Fruit fly (Drosophila melanogaster) whole organism, embryonic: ENCODE results near the gene Orct2.

ENCODE experiments used
- B-H1 ChIP-seq: fragments of 200-800 bp; sonication (Bioruptor generic); IDR thresholded peaks from 3 replicates; pipeline ENCODE4 v1.3.6; 2022; ENCODE audit warnings: missing biosample characterization, missing genetic modification characterization
- Bgb ChIP-seq: fragments of 200-800 bp; sonication (Bioruptor generic); IDR thresholded peaks from 2 replicates; pipeline ENCODE4 v1.3.6; 2022; ENCODE audit warnings: missing biosample characterization, missing genetic modification characterization; ENCODE audit not compliant: partially characterized antibody
- CG10147 ChIP-seq: fragments of 200-800 bp; sonication (Bioruptor generic); optimal IDR thresholded peaks from 2 replicates; lab custom pipeline; 2019; ENCODE audit warnings: missing biosample characterization, mild to moderate bottlenecking, missing genetic modification characterization, moderate library complexity
- CG10209 ChIP-seq: fragments of 200-800 bp; sonication (Bioruptor generic); optimal IDR thresholded peaks from 3 replicates; lab custom pipeline; 2017; ENCODE audit warnings: missing biosample characterization, mild to moderate bottlenecking, missing genetic modification characterization, missing genetic modification reagents
- CG10274 ChIP-seq: fragments of 200-800 bp; sonication (Bioruptor generic); optimal IDR thresholded peaks from 3 replicates; lab custom pipeline; 2017; ENCODE audit warnings: missing biosample characterization, mild to moderate bottlenecking, missing genetic modification characterization
- CG10543 ChIP-seq: fragments of 200-800 bp; sonication (Bioruptor generic); optimal IDR thresholded peaks from 3 replicates; lab custom pipeline; 2017; ENCODE audit warnings: missing biosample characterization, mild to moderate bottlenecking, missing genetic modification characterization, moderate library complexity
- CG11085 ChIP-seq: fragments of 200-800 bp; sonication (Bioruptor generic); IDR thresholded peaks from 2 replicates; pipeline ENCODE4 v1.3.6; 2022; ENCODE audit warnings: missing biosample characterization, missing genetic modification characterization
- CG11723 ChIP-seq: fragments of 200-800 bp; sonication (Bioruptor generic); optimal IDR thresholded peaks from 2 replicates; lab custom pipeline; 2017; ENCODE audit warnings: missing biosample characterization, mild to moderate bottlenecking, missing genetic modification characterization
- CG12942 ChIP-seq: fragments of 200-800 bp; sonication (Bioruptor generic); optimal IDR thresholded peaks from 3 replicates; lab custom pipeline; 2016; ENCODE audit warnings: missing biosample characterization, missing genetic modification characterization
- CG14710 ChIP-seq: fragments of 200-800 bp; sonication (Bioruptor generic); optimal IDR thresholded peaks from 3 replicates; lab custom pipeline; 2019; ENCODE audit warnings: missing biosample characterization, mild to moderate bottlenecking, missing genetic modification characterization, moderate library complexity
- CG15073 ChIP-seq: fragments of 200-800 bp; sonication (Bioruptor generic); optimal IDR thresholded peaks from 2 replicates; lab custom pipeline; 2016; ENCODE audit warnings: missing biosample characterization, missing genetic modification characterization
- CG15514 ChIP-seq: fragments of 200-800 bp; sonication (Bioruptor generic); optimal IDR thresholded peaks from 3 replicates; lab custom pipeline; 2017; ENCODE audit warnings: missing biosample characterization, missing genetic modification characterization, mild to moderate bottlenecking, moderate library complexity, missing genetic modification reagents
- CG15696 ChIP-seq: fragments of 200-800 bp; sonication (Bioruptor generic); optimal IDR thresholded peaks from 2 replicates; lab custom pipeline; 2019; ENCODE audit warnings: missing biosample characterization, mild to moderate bottlenecking, missing genetic modification characterization, moderate library complexity
- CG18011 ChIP-seq: fragments of 200-800 bp; sonication (Bioruptor generic); optimal IDR thresholded peaks from 2 replicates; lab custom pipeline; 2017; ENCODE audit warnings: missing biosample characterization, missing genetic modification characterization, mild to moderate bottlenecking, moderate library complexity, missing genotype
- CG18764 ChIP-seq: fragments of 200-800 bp; sonication (Bioruptor generic); optimal IDR thresholded peaks from 3 replicates; lab custom pipeline; 2016; ENCODE audit warnings: missing biosample characterization, missing genetic modification characterization
- CG31365 ChIP-seq: fragments of 200-800 bp; sonication (Bioruptor generic); optimal IDR thresholded peaks from 2 replicates; lab custom pipeline; 2018; ENCODE audit warnings: missing biosample characterization, mild to moderate bottlenecking, missing genetic modification characterization
- CG3281 ChIP-seq: fragments of 200-800 bp; sonication (Bioruptor generic); optimal IDR thresholded peaks from 3 replicates; lab custom pipeline; 2017; ENCODE audit warnings: missing biosample characterization, mild to moderate bottlenecking, missing genetic modification characterization
- CG3847 ChIP-seq: fragments of 200-800 bp; sonication (Bioruptor generic); IDR thresholded peaks from 2 replicates; pipeline ENCODE4 v1.3.6; 2022; ENCODE audit warnings: missing biosample characterization, missing genetic modification characterization
- CG4854 ChIP-seq: fragments of 200-800 bp; sonication (Bioruptor generic); optimal IDR thresholded peaks from 2 replicates; lab custom pipeline; 2016; ENCODE audit warnings: missing biosample characterization, missing genetic modification characterization, inconsistent platforms
- CG5953 ChIP-seq: fragments of 200-800 bp; sonication (Bioruptor generic); IDR thresholded peaks from 2 replicates; pipeline ENCODE4 v1.3.6; 2022; ENCODE audit warnings: missing biosample characterization, missing genetic modification characterization
- CG6175 ChIP-seq: fragments of 200-800 bp; sonication (Bioruptor generic); IDR thresholded peaks from 3 replicates; pipeline ENCODE4 v1.3.6; 2022; ENCODE audit warnings: missing biosample characterization, missing genetic modification characterization
- CG7556 ChIP-seq: fragments of 200-800 bp; sonication (Bioruptor generic); optimal IDR thresholded peaks from 2 replicates; lab custom pipeline; 2017; ENCODE audit warnings: missing biosample characterization, mild to moderate bottlenecking, missing genetic modification characterization
- CG7786 ChIP-seq: fragments of 200-800 bp; sonication (Bioruptor generic); optimal IDR thresholded peaks from 2 replicates; lab custom pipeline; 2016; ENCODE audit warnings: missing biosample characterization, missing genetic modification characterization
- CG7987 ChIP-seq: fragments of 200-800 bp; sonication (Bioruptor generic); optimal IDR thresholded peaks from 2 replicates; lab custom pipeline; 2018; ENCODE audit warnings: missing biosample characterization, mild to moderate bottlenecking, missing genetic modification characterization, moderate library complexity
- Doc3 ChIP-seq: fragments of 200-800 bp; sonication (Bioruptor generic); IDR thresholded peaks from 3 replicates; pipeline ENCODE4 v1.3.6; 2022; ENCODE audit warnings: missing biosample characterization, missing genetic modification characterization; ENCODE audit not compliant: partially characterized antibody
- Hand ChIP-seq: fragments of 200-800 bp; sonication (Bioruptor generic); optimal IDR thresholded peaks from 2 replicates; lab custom pipeline; 2017; ENCODE audit warnings: mild to moderate bottlenecking, missing biosample characterization, missing genetic modification reagents, missing genetic modification characterization
- Med ChIP-seq: fragments of 200-800 bp; sonication (Bioruptor generic); peaks from one replicate; lab custom pipeline; 2016; ENCODE audit warnings: missing biosample characterization, missing genetic modification characterization, mild to moderate bottlenecking, inconsistent platforms, moderate library complexity
- Nf-YA ChIP-seq: fragments of 200-800 bp; sonication (Bioruptor generic); IDR thresholded peaks from 2 replicates; pipeline ENCODE4 v1.3.6; 2022; ENCODE audit warnings: missing biosample characterization, missing genetic modification characterization
- Nf-YB ChIP-seq: fragments of 200-800 bp; sonication (Bioruptor generic); optimal IDR thresholded peaks from 3 replicates; lab custom pipeline; 2019; ENCODE audit warnings: missing biosample characterization, mild to moderate bottlenecking, missing genetic modification characterization, moderate library complexity
- NfI ChIP-seq: fragments of 200-800 bp; sonication (Bioruptor generic); optimal IDR thresholded peaks from 3 replicates; lab custom pipeline; 2018; ENCODE audit warnings: missing biosample characterization, mild to moderate bottlenecking, missing genetic modification characterization, moderate library complexity
- Ptx1 ChIP-seq: fragments of 200-800 bp; sonication (Bioruptor generic); IDR thresholded peaks from 2 replicates; pipeline ENCODE4 v1.3.6; 2022; ENCODE audit warnings: missing biosample characterization, missing genetic modification characterization
- Scr ChIP-seq: fragments of 200-800 bp; sonication (Bioruptor generic); IDR thresholded peaks from 2 replicates; pipeline ENCODE4 v1.3.6; 2022; ENCODE audit warnings: missing biosample characterization, missing genetic modification characterization; ENCODE audit not compliant: partially characterized antibody
- Usf ChIP-seq: fragments of 200-800 bp; sonication (Bioruptor generic); optimal IDR thresholded peaks from 2 replicates; lab custom pipeline; 2017; ENCODE audit warnings: missing genotype, missing biosample characterization, missing genetic modification characterization
- Xrp1 ChIP-seq: fragments of 200-800 bp; sonication (Bioruptor generic); IDR thresholded peaks from 2 replicates; pipeline ENCODE4 v1.3.6; 2022; ENCODE audit warnings: missing biosample characterization, missing genetic modification characterization
- ab ChIP-seq: fragments of 200-800 bp; sonication (Bioruptor generic); optimal IDR thresholded peaks from 2 replicates; lab custom pipeline; 2016; ENCODE audit warnings: missing biosample characterization, missing genetic modification characterization
- bowl ChIP-seq: fragments of 200-800 bp; sonication (Bioruptor generic); IDR thresholded peaks from 2 replicates; pipeline ENCODE4 v1.3.6; 2022; ENCODE audit warnings: missing biosample characterization, missing genetic modification characterization
- exex ChIP-seq: fragments of 200-800 bp; sonication (Bioruptor generic); optimal IDR thresholded peaks from 4 replicates; lab custom pipeline; 2018; ENCODE audit warnings: missing biosample characterization, mild to moderate bottlenecking, missing genetic modification characterization, moderate library complexity
- fd3F ChIP-seq: fragments of 200-800 bp; sonication (Bioruptor generic); optimal IDR thresholded peaks from 2 replicates; lab custom pipeline; 2018; ENCODE audit warnings: missing biosample characterization, mild to moderate bottlenecking, missing genetic modification characterization, moderate library complexity
- hb ChIP-seq: fragments of 200-800 bp; sonication (Bioruptor generic); IDR thresholded peaks from 3 replicates; pipeline ENCODE4 v1.3.6; 2022; ENCODE audit warnings: missing biosample characterization, missing genetic modification characterization; ENCODE audit not compliant: partially characterized antibody
- insv ChIP-seq, 2 experiments: fragments of 200-800 bp; sonication (Bioruptor generic); optimal IDR thresholded peaks; 3 replicates each; lab custom pipeline; 2016 to 2018; ENCODE audit warnings: missing biosample characterization in 2 of 2, missing genetic modification characterization in 2 of 2
- lab ChIP-seq: fragments of 200-800 bp; sonication (Bioruptor generic); optimal IDR thresholded peaks from 3 replicates; lab custom pipeline; 2017; ENCODE audit warnings: missing biosample characterization, missing genetic modification characterization, mild to moderate bottlenecking, moderate library complexity, missing genetic modification reagents
- mld ChIP-seq: fragments of 200-800 bp; sonication (Bioruptor generic); IDR thresholded peaks from 3 replicates; pipeline ENCODE4 v1.3.6; 2022; ENCODE audit warnings: missing biosample characterization, missing genetic modification characterization; ENCODE audit not compliant: partially characterized antibody
- salm ChIP-seq: fragments of 200-800 bp; sonication (Bioruptor generic); optimal IDR thresholded peaks from 2 replicates; lab custom pipeline; 2018; ENCODE audit warnings: missing biosample characterization, mild to moderate bottlenecking, missing genetic modification characterization
- sd ChIP-seq: fragments of 200-800 bp; sonication (Bioruptor generic); optimal IDR thresholded peaks from 3 replicates; lab custom pipeline; 2018; ENCODE audit warnings: missing biosample characterization, mild to moderate bottlenecking, missing genetic modification characterization, moderate library complexity
- sqz ChIP-seq: fragments of 200-800 bp; sonication (Bioruptor generic); optimal IDR thresholded peaks from 3 replicates; lab custom pipeline; 2018; ENCODE audit warnings: missing biosample characterization, mild to moderate bottlenecking, missing genetic modification characterization
- stwl ChIP-seq: fragments of 200-800 bp; sonication (Bioruptor generic); optimal IDR thresholded peaks from 3 replicates; lab custom pipeline; 2018; ENCODE audit warnings: missing biosample characterization, mild to moderate bottlenecking, missing genetic modification characterization, moderate library complexity
- tin ChIP-seq: fragments of 200-800 bp; sonication (Bioruptor generic); optimal IDR thresholded peaks from 3 replicates; lab custom pipeline; 2016; ENCODE audit warnings: missing biosample characterization, missing genetic modification characterization
- trh ChIP-seq: fragments of 200-800 bp; sonication (Bioruptor generic); optimal IDR thresholded peaks from 2 replicates; lab custom pipeline; 2016; ENCODE audit warnings: missing biosample characterization, missing genetic modification characterization
- vnd ChIP-seq: fragments of 200-800 bp; sonication (Bioruptor generic); IDR thresholded peaks from 3 replicates; pipeline ENCODE4 v1.3.6; 2022; ENCODE audit warnings: missing biosample characterization, missing genetic modification characterization; ENCODE audit not compliant: partially characterized antibody
- wor ChIP-seq: fragments of 200-800 bp; sonication (Bioruptor generic); IDR thresholded peaks from 2 replicates; pipeline ENCODE4 v1.3.6; 2022; ENCODE audit warnings: missing biosample characterization, missing genetic modification characterization

Gene Orct2

dm6 chr3R:24320342-24320711, 47.5 kb downstream of the Orct2 start (continued):
- TF ChIP-seq salm (tag; lab: Kevin White, UChicago) (no peak), tin (GFP tag; lab: Kevin White, UChicago) (no peak), CG3281 (GFP tag; lab: Kevin White, UChicago) (no peak), CG18764 (GFP tag; lab: Kevin White, UChicago) (no peak), CG12942 (no peak), CG3847 (GFP tag; lab: Robert Waterston, UW) (no peak), CG7987 (GFP tag; lab: Kevin White, UChicago) (no peak), CG31365 (tag; lab: Kevin White, UChicago) (no peak), Scr (peak; percentile 68), CG15073 (GFP tag; lab: Kevin White, UChicago) (no peak), vnd (GFP tag; lab: Robert Waterston, UW) (peak; percentile 53; the same call in 2 of the 3 replicates), Bgb (GFP tag; lab: Robert Waterston, UW) (peak; percentile 80), CG15514 (GFP tag; lab: Kevin White, UChicago) (peak; percentile 49), CG4854 (GFP tag; lab: Kevin White, UChicago) (no peak), Usf (no peak), Nf-YA (GFP tag; lab: Robert Waterston, UW) (no peak), CG7786 (no peak), Nf-YB (GFP tag; lab: Kevin White, UChicago) (no peak), stwl (no peak), Doc3 (peak; percentile 38; the same call in 1 of the 3 replicates), NfI (GFP tag; lab: Kevin White, UChicago) (no peak), bowl (no peak), wor (no peak), CG10274 (no peak), CG15696 (no peak), lab (GFP tag; lab: Kevin White, UChicago) (no peak), CG6175 (GFP tag; lab: Robert Waterston, UW) (no peak), CG18011 (GFP tag; lab: Kevin White, UChicago) (no peak), fd3F (no peak), Hand (GFP tag; lab: Kevin White, UChicago) (no peak), CG10209 (GFP tag; lab: Kevin White, UChicago) (no peak), sqz (GFP tag; lab: Kevin White, UChicago) (no peak), CG11085 (GFP tag; lab: Robert Waterston, UW) (no peak), ab (GFP tag; lab: Kevin White, UChicago) (no peak), CG10147 (GFP tag; lab: Kevin White, UChicago) (no peak), Xrp1 (0 out of 2 replicates have a peak, but pooled peaks have one; percentile 23), Ptx1 (GFP tag; lab: Robert Waterston, UW) (no peak), CG10543 (GFP tag; lab: Kevin White, UChicago) (no peak), CG5953 (GFP tag; lab: Robert Waterston, UW) (no peak), CG14710 (tag; lab: Kevin White, UChicago) (peak; percentile 38), mld (GFP tag; lab: Robert Waterston, UW) (peak; percentile 62; the same call in 2 of the 3 replicates), insv (GFP tag; optimal IDR thresholded peaks at IDR 0.05; lab: Kevin White, UChicago) (no peak), sd (no peak), CG7556 (GFP tag; lab: Kevin White, UChicago) (no peak), Med (GFP tag; lab: Kevin White, UChicago) (peak; percentile 76), trh (GFP tag; lab: Kevin White, UChicago) (no peak), B-H1 (GFP tag; lab: Robert Waterston, UW) (no peak), hb (GFP tag; lab: Robert Waterston, UW) (peak; percentile 59; the same call in 1 of the 3 replicates), CG11723 (GFP tag; lab: Kevin White, UChicago) (no peak), exex (tag; lab: Kevin White, UChicago) (no peak)
